Worm (Caenorhabditis elegans) whole organism, L4 larva: Measurements from ENCODE around the gene Y116A8C.468.

Experiments
- ama-1 ChIP-seq: fragments of 150-350 bp; optimal IDR thresholded peaks from 2 replicates; lab custom pipeline; 2014; ENCODE audit warnings: inconsistent platforms, mixed read lengths
- attf-4 ChIP-seq: sonication (generic microtip); optimal IDR thresholded peaks from 3 replicates; lab custom pipeline; 2017; ENCODE audit warnings: missing biosample characterization, missing genetic modification characterization
- ceh-28 ChIP-seq: fragments of 150-350 bp; optimal IDR thresholded peaks from 2 replicates; lab custom pipeline; 2014; ENCODE audit warnings: missing biosample characterization, missing genetic modification reagents, missing genetic modification characterization
- daf-19 ChIP-seq: fragments of 200-800 bp; sonication (Bioruptor generic); conservative IDR thresholded peaks from 2 replicates; pipeline ENCODE4 v1.3.6; 2022; ENCODE audit warnings: missing genetic modification characterization, missing compliant biosample characterization
- duxl-1 ChIP-seq: sonication (generic microtip); optimal IDR thresholded peaks from 2 replicates; lab custom pipeline; 2016; ENCODE audit warnings: mild to moderate bottlenecking, missing genetic modification characterization, moderate library complexity, missing compliant biosample characterization; ENCODE audit not compliant: poor library complexity
- hlh-11 ChIP-seq: fragments of 200-800 bp; sonication (Bioruptor generic); optimal IDR thresholded peaks from 2 replicates; lab custom pipeline; 2018; ENCODE audit warnings: mild to moderate bottlenecking, missing genetic modification characterization, missing compliant biosample characterization
- lin-39 ChIP-seq: fragments of 150-350 bp; optimal IDR thresholded peaks from 2 replicates; lab custom pipeline; 2014; ENCODE audit warnings: missing biosample characterization, missing genetic modification reagents, missing genetic modification characterization
- nhr-111 ChIP-seq: fragments of 200-800 bp; sonication (Bioruptor generic); optimal IDR thresholded peaks from 2 replicates; lab custom pipeline; 2018; ENCODE audit warnings: mild to moderate bottlenecking, missing genetic modification characterization, missing compliant biosample characterization
- nhr-28 ChIP-seq: fragments of 150-350 bp; optimal IDR thresholded peaks from 2 replicates; lab custom pipeline; 2014; ENCODE audit warnings: missing biosample characterization, missing genetic modification characterization
- pha-4 ChIP-seq, 2 experiments: fragments of 150-350 bp in 1 of 2; fragments of 200-800 bp in 1 of 2; sonication (Bioruptor generic) in 1 of 2; IDR thresholded peaks in 1 of 2; optimal IDR thresholded peaks in 1 of 2; 2 replicates each; pipeline versions ENCODE4 v1.3.6 to Lab custom; 2014 to 2022; ENCODE audit warnings: missing genetic modification characterization in 2 of 2, missing genetic modification reagents in 2 of 2, missing biosample characterization in 1 of 2, missing compliant biosample characterization in 1 of 2
- rbr-2 ChIP-seq: sonication (generic microtip); optimal IDR thresholded peaks from 2 replicates; lab custom pipeline; 2016; ENCODE audit warnings: missing genotype, missing genetic modification characterization, missing compliant biosample characterization

- TF ChIP-seq attf-4 (tag; lab: Kevin White, UChicago) = no peak
- TF ChIP-seq ceh-28 (tag; lab: Kevin White, UChicago) = no peak
- no peak for TF ChIP-seq pha-4 (GFP tag; IDR thresholded peaks at IDR 0.05; lab: Robert Waterston, UW)
- no peak for TF ChIP-seq pha-4 (tag; optimal IDR thresholded peaks at IDR 0.05; lab: Kevin White, UChicago)
- no peak for TF ChIP-seq daf-19 (GFP tag; lab: Robert Waterston, UW)
- no peak for TF ChIP-seq nhr-28
- TF ChIP-seq nhr-111 (GFP tag; lab: Kevin White, UChicago) = no peak
- no peak for TF ChIP-seq lin-39
- no peak for TF ChIP-seq rbr-2
- no peak for TF ChIP-seq ama-1
- no peak for TF ChIP-seq hlh-11
- TF ChIP-seq duxl-1 (tag; lab: Kevin White, UChicago) = no peak
These were observed 12.9 kb downstream of the Y116A8C.468 start, which contains the start of gene Y116A8C.49 for ce11 chrIV:16931077-16931476.
